Worm (Caenorhabditis elegans) whole organism, late embryonic: ENCODE results near the gene ipla-5.

Source experiments
- C08G9.2 ChIP-seq: sonication (generic microtip); optimal IDR thresholded peaks from 2 replicates; lab custom pipeline; 2016; ENCODE audit warnings: mild to moderate bottlenecking, missing genetic modification characterization, moderate library complexity, missing compliant biosample characterization
- C38D4.7 ChIP-seq: fragments of 200-800 bp; sonication (Bioruptor generic); optimal IDR thresholded peaks from 2 replicates; lab custom pipeline; 2018; ENCODE audit warnings: mild to moderate bottlenecking, missing genetic modification characterization, moderate library complexity, missing compliant biosample characterization
- K09A11.1 ChIP-seq: sonication (generic microtip); optimal IDR thresholded peaks from 2 replicates; lab custom pipeline; 2017; ENCODE audit warnings: antibody characterized with exemption, mild to moderate bottlenecking, missing genetic modification characterization, missing compliant biosample characterization; ENCODE audit not compliant: insufficient read depth
- Y22D7AL.16 ChIP-seq: sonication (generic microtip); optimal IDR thresholded peaks from 2 replicates; lab custom pipeline; 2016; ENCODE audit warnings: missing genetic modification characterization, missing compliant biosample characterization
- ceh-14 ChIP-seq: sonication (generic microtip); optimal IDR thresholded peaks from 2 replicates; lab custom pipeline; 2016; ENCODE audit warnings: missing genotype, missing genetic modification characterization, missing compliant biosample characterization
- ceh-18 ChIP-seq: sonication (generic microtip); optimal IDR thresholded peaks from 2 replicates; lab custom pipeline; 2016; ENCODE audit warnings: missing genetic modification characterization, missing compliant biosample characterization
- ceh-19 ChIP-seq: fragments of 200-800 bp; sonication (Bioruptor generic); optimal IDR thresholded peaks from 2 replicates; lab custom pipeline; 2018; ENCODE audit warnings: mild to moderate bottlenecking, missing genetic modification characterization, missing compliant biosample characterization
- ceh-24 ChIP-seq: sonication (generic microtip); optimal IDR thresholded peaks from 2 replicates; lab custom pipeline; 2016; ENCODE audit warnings: mild to moderate bottlenecking, missing genetic modification characterization, missing compliant biosample characterization
- ceh-31 ChIP-seq: sonication (generic microtip); optimal IDR thresholded peaks from 2 replicates; lab custom pipeline; 2016; ENCODE audit warnings: missing genetic modification characterization, missing compliant biosample characterization
- ceh-34 ChIP-seq: sonication (generic microtip); optimal IDR thresholded peaks from 2 replicates; lab custom pipeline; 2016; ENCODE audit warnings: mild to moderate bottlenecking, missing genetic modification characterization, missing compliant biosample characterization
- ceh-6 ChIP-seq: fragments of 200-800 bp; sonication (Bioruptor generic); optimal IDR thresholded peaks from 2 replicates; lab custom pipeline; 2018; ENCODE audit warnings: mild to moderate bottlenecking, missing genetic modification characterization, missing compliant biosample characterization
- che-1 ChIP-seq: sonication (generic microtip); optimal IDR thresholded peaks from 2 replicates; lab custom pipeline; 2016; ENCODE audit warnings: mild to moderate bottlenecking, missing genetic modification characterization, missing compliant biosample characterization
- dve-1 ChIP-seq: sonication (generic microtip); optimal IDR thresholded peaks from 2 replicates; lab custom pipeline; 2017; ENCODE audit warnings: antibody characterized with exemption, mild to moderate bottlenecking, missing genetic modification characterization, missing compliant biosample characterization
- elt-2 ChIP-seq: sonication (generic microtip); optimal IDR thresholded peaks from 2 replicates; lab custom pipeline; 2016; ENCODE audit warnings: missing genetic modification reagents, missing genetic modification characterization, missing compliant biosample characterization
- elt-4 ChIP-seq: sonication (generic microtip); optimal IDR thresholded peaks from 2 replicates; lab custom pipeline; 2016; ENCODE audit warnings: missing genetic modification characterization, missing compliant biosample characterization
- fax-1 ChIP-seq: sonication (generic microtip); optimal IDR thresholded peaks from 2 replicates; lab custom pipeline; 2016; ENCODE audit warnings: missing genotype, missing genetic modification characterization, missing compliant biosample characterization
- fkh-6 ChIP-seq: sonication (generic microtip); optimal IDR thresholded peaks from 2 replicates; lab custom pipeline; 2016; ENCODE audit warnings: missing genetic modification characterization, missing compliant biosample characterization
- hlh-13 ChIP-seq: fragments of 200-800 bp; sonication (Bioruptor generic); optimal IDR thresholded peaks from 2 replicates; lab custom pipeline; 2018; ENCODE audit warnings: mild to moderate bottlenecking, missing genetic modification characterization, missing compliant biosample characterization
- hlh-30 ChIP-seq: sonication (generic microtip); optimal IDR thresholded peaks from 2 replicates; lab custom pipeline; 2017; ENCODE audit warnings: antibody characterized with exemption, missing genetic modification characterization, missing compliant biosample characterization; ENCODE audit not compliant: insufficient read depth
- hlh-6 ChIP-seq: sonication (generic microtip); optimal IDR thresholded peaks from 2 replicates; lab custom pipeline; 2016; ENCODE audit warnings: missing genotype, missing genetic modification characterization, missing compliant biosample characterization
- hlh-8 ChIP-seq: sonication (generic microtip); optimal IDR thresholded peaks from 2 replicates; lab custom pipeline; 2016; ENCODE audit warnings: missing genotype, missing genetic modification characterization, missing compliant biosample characterization
- lim-6 ChIP-seq: sonication (generic microtip); optimal IDR thresholded peaks from 2 replicates; lab custom pipeline; 2016; ENCODE audit warnings: missing genetic modification characterization, missing compliant biosample characterization
- lin-11 ChIP-seq: fragments of 200-800 bp; sonication (Bioruptor generic); optimal IDR thresholded peaks from 2 replicates; lab custom pipeline; 2018; ENCODE audit warnings: mild to moderate bottlenecking, missing genetic modification characterization, missing compliant biosample characterization
- nfya-1 ChIP-seq: sonication (generic microtip); optimal IDR thresholded peaks from 2 replicates; lab custom pipeline; 2017; ENCODE audit warnings: missing genetic modification characterization, mild to moderate bottlenecking, missing compliant biosample characterization, antibody characterized with exemption, moderate library complexity
- pax-1 ChIP-seq: fragments of 150-350 bp; optimal IDR thresholded peaks from 2 replicates; lab custom pipeline; 2014; ENCODE audit warnings: missing biosample characterization, missing genetic modification characterization
- pha-2 ChIP-seq: sonication (generic microtip); optimal IDR thresholded peaks from 2 replicates; lab custom pipeline; 2017; ENCODE audit warnings: mild to moderate bottlenecking, missing genetic modification characterization, missing compliant biosample characterization
- pqm-1 ChIP-seq: sonication (generic microtip); optimal IDR thresholded peaks from 2 replicates; lab custom pipeline; 2016; ENCODE audit warnings: missing genetic modification characterization, missing compliant biosample characterization
- pros-1 ChIP-seq: fragments of 150-350 bp; optimal IDR thresholded peaks from 2 replicates; lab custom pipeline; 2014; ENCODE audit warnings: missing biosample characterization, missing genetic modification reagents, missing genetic modification characterization
- sdc-2 ChIP-seq: sonication (generic microtip); optimal IDR thresholded peaks from 2 replicates; lab custom pipeline; 2016; ENCODE audit warnings: missing genotype, missing genetic modification characterization, missing compliant biosample characterization
- sox-2 ChIP-seq: fragments of 200-800 bp; sonication (Bioruptor generic); IDR thresholded peaks from 2 replicates; pipeline ENCODE4 v1.3.6; 2022; ENCODE audit warnings: missing genetic modification reagents, missing genetic modification characterization, missing compliant biosample characterization
- unc-42 ChIP-seq: sonication (generic microtip); optimal IDR thresholded peaks from 2 replicates; lab custom pipeline; 2016; ENCODE audit warnings: missing genotype, missing genetic modification characterization, missing compliant biosample characterization
- unc-55 ChIP-seq: sonication (generic microtip); optimal IDR thresholded peaks from 2 replicates; lab custom pipeline; 2017; ENCODE audit warnings: missing biosample characterization, missing genetic modification reagents, missing genetic modification characterization
- unc-86 ChIP-seq: sonication (generic microtip); optimal IDR thresholded peaks from 2 replicates; lab custom pipeline; 2016; ENCODE audit warnings: missing genetic modification characterization, missing compliant biosample characterization
- zip-5 ChIP-seq: sonication (generic microtip); optimal IDR thresholded peaks from 2 replicates; lab custom pipeline; 2016; ENCODE audit warnings: missing genetic modification characterization, missing compliant biosample characterization

Gene ipla-5

ce11 chrIV:8748967-8749366 is 33.9 kb downstream of the ipla-5 start:
- TF ChIP-seq nfya-1 (tag; lab: Kevin White, UChicago) (peak; percentile 73), unc-86 (no peak)

- TF ChIP-seq hlh-30 (tag; lab: Kevin White, UChicago) (no peak), ceh-6 (GFP tag; lab: Kevin White, UChicago) (no peak), ceh-19 (GFP tag; lab: Kevin White, UChicago) (no peak), che-1 (no peak), zip-5 (no peak), ceh-14 (tag; lab: Kevin White, UChicago) (no peak), C38D4.7 (no peak), K09A11.1 (no peak), hlh-8 (no peak), Y22D7AL.16 (tag; lab: Kevin White, UChicago) (no peak), sox-2 (GFP tag; lab: Robert Waterston, UW) (no peak), fax-1 (tag; lab: Kevin White, UChicago) (no peak), nfya-1 (tag; lab: Kevin White, UChicago) (no peak), sdc-2 (tag; lab: Kevin White, UChicago) (no peak), fkh-6 (no peak), unc-55 (no peak)
Observed at ce11 chrIV:8752492-8752891, 37.4 kb downstream of the ipla-5 start.

- TF ChIP-seq pros-1 (tag; lab: Kevin White, UChicago) = no peak
- no peak for TF ChIP-seq lin-11 (tag; lab: Kevin White, UChicago)
- TF ChIP-seq C08G9.2 = no peak
- TF ChIP-seq pqm-1 (tag; lab: Kevin White, UChicago) = no peak
- no peak for TF ChIP-seq elt-2 (tag; lab: Kevin White, UChicago)
- no peak for TF ChIP-seq ceh-19 (GFP tag; lab: Kevin White, UChicago)
Observed at ce11 chrIV:8754146-8754545, 39.1 kb downstream of the ipla-5 start.

- no peak for TF ChIP-seq fax-1 (tag; lab: Kevin White, UChicago)
- no peak for TF ChIP-seq lim-6
- TF ChIP-seq ceh-31 (tag; lab: Kevin White, UChicago) = no peak
- TF ChIP-seq unc-86 = no peak
- TF ChIP-seq hlh-6 (tag; lab: Kevin White, UChicago) = no peak
- TF ChIP-seq C08G9.2 = no peak
- TF ChIP-seq dve-1 (tag; lab: Kevin White, UChicago) = no peak
- TF ChIP-seq hlh-8 = no peak
- TF ChIP-seq ceh-6 (GFP tag; lab: Kevin White, UChicago) = no peak
- no peak for TF ChIP-seq ceh-34 (tag; lab: Kevin White, UChicago)
- no peak for TF ChIP-seq sdc-2 (tag; lab: Kevin White, UChicago)
- TF ChIP-seq elt-4 (tag; lab: Kevin White, UChicago) = no peak
- TF ChIP-seq ceh-18 (tag; lab: Kevin White, UChicago) = no peak
- TF ChIP-seq hlh-13 (GFP tag; lab: Kevin White, UChicago) = no peak
- no peak for TF ChIP-seq ceh-24 (tag; lab: Kevin White, UChicago)
- TF ChIP-seq pax-1 = no peak
- TF ChIP-seq pha-2 (tag; lab: Kevin White, UChicago) = no peak
Observed at ce11 chrIV:8754727-8755126, 39.7 kb downstream of the ipla-5 start, which contains the start of gene elli-1. Gene elli-1 (minus strand): TSS chrIV:8754827.

ce11 chrIV:8757729-8758128 is 42.7 kb downstream of the ipla-5 start:
- TF ChIP-seq ceh-18 (tag; lab: Kevin White, UChicago) (peak; percentile 14), unc-42 (tag; lab: Kevin White, UChicago) (peak; percentile 19), hlh-6 (tag; lab: Kevin White, UChicago) (no peak), lim-6 (no peak)
